Fruit fly (Drosophila melanogaster) whole organism, embryonic: ENCODE results near the gene alpha-Man-IIb.

Experiments
- Abd-B ChIP-seq: fragments of 200-800 bp; sonication (Bioruptor generic); optimal IDR thresholded peaks from 2 replicates; lab custom pipeline; 2018; ENCODE audit warnings: missing biosample characterization, mild to moderate bottlenecking, missing genetic modification characterization, moderate library complexity
- CG14050 ChIP-seq: fragments of 200-800 bp; sonication (Bioruptor generic); IDR thresholded peaks from 3 replicates; pipeline ENCODE4 v1.3.6; 2022; ENCODE audit warnings: missing biosample characterization, missing genetic modification characterization
- CG14441 ChIP-seq: fragments of 200-800 bp; sonication (Bioruptor generic); IDR thresholded peaks from 2 replicates; pipeline ENCODE4 v1.3.6; 2022; ENCODE audit warnings: missing biosample characterization, missing genetic modification characterization
- CG17328 ChIP-seq: fragments of 200-800 bp; sonication (Bioruptor generic); IDR thresholded peaks from 2 replicates; pipeline ENCODE4 v1.3.6; 2022; ENCODE audit warnings: missing biosample characterization, missing genetic modification characterization
- CG2678 ChIP-seq: fragments of 200-800 bp; sonication (Bioruptor generic); optimal IDR thresholded peaks from 3 replicates; lab custom pipeline; 2019; ENCODE audit warnings: missing biosample characterization, mild to moderate bottlenecking, missing genetic modification characterization, moderate library complexity
- CG3281 ChIP-seq: fragments of 200-800 bp; sonication (Bioruptor generic); optimal IDR thresholded peaks from 3 replicates; lab custom pipeline; 2017; ENCODE audit warnings: missing biosample characterization, mild to moderate bottlenecking, missing genetic modification characterization
- CG6813 ChIP-seq: fragments of 200-800 bp; sonication (Bioruptor generic); optimal IDR thresholded peaks from 2 replicates; lab custom pipeline; 2017; ENCODE audit warnings: missing biosample characterization, missing genetic modification characterization, mild to moderate bottlenecking, moderate library complexity, missing genetic modification reagents
- CG7928 ChIP-seq: fragments of 200-800 bp; sonication (Bioruptor generic); optimal IDR thresholded peaks from 2 replicates; lab custom pipeline; 2017; ENCODE audit warnings: missing biosample characterization, mild to moderate bottlenecking, missing genetic modification characterization
- CG9797 ChIP-seq: fragments of 200-800 bp; sonication (Bioruptor generic); optimal IDR thresholded peaks from 3 replicates; lab custom pipeline; 2018; ENCODE audit warnings: missing biosample characterization, mild to moderate bottlenecking, missing genetic modification characterization
- Dbx ChIP-seq: fragments of 200-800 bp; sonication (Bioruptor generic); IDR thresholded peaks from 3 replicates; pipeline ENCODE4 v1.3.6; 2022; ENCODE audit warnings: missing biosample characterization, missing genetic modification characterization
- Deaf1 ChIP-seq: fragments of 200-800 bp; optimal IDR thresholded peaks from 3 replicates; lab custom pipeline; 2019; ENCODE audit warnings: missing biosample characterization, mild to moderate bottlenecking, missing genetic modification characterization, moderate library complexity
- Drgx ChIP-seq: fragments of 200-800 bp; sonication (Bioruptor generic); IDR thresholded peaks from 2 replicates; pipeline ENCODE4 v1.3.6; 2022; ENCODE audit warnings: missing biosample characterization, missing genetic modification characterization
- H2.0 ChIP-seq: fragments of 200-800 bp; sonication (Bioruptor generic); IDR thresholded peaks from 2 replicates; pipeline ENCODE4 v1.3.6; 2022; ENCODE audit warnings: missing biosample characterization, missing genetic modification characterization
- Lpt ChIP-seq: fragments of >200 bp; optimal IDR thresholded peaks from 2 replicates; lab custom pipeline; 2018; ENCODE audit warnings: missing biosample characterization, missing genetic modification characterization
- Myb ChIP-seq: fragments of 200-800 bp; sonication (Bioruptor generic); optimal IDR thresholded peaks from 2 replicates; lab custom pipeline; 2016; ENCODE audit warnings: missing biosample characterization, missing genetic modification characterization
- Neu2 ChIP-seq: fragments of 200-800 bp; sonication (Bioruptor generic); optimal IDR thresholded peaks from 3 replicates; lab custom pipeline; 2016; ENCODE audit warnings: missing biosample characterization, missing genetic modification characterization, borderline replicate concordance
- Nf-YC ChIP-seq: fragments of 200-800 bp; optimal IDR thresholded peaks from 3 replicates; lab custom pipeline; 2019; ENCODE audit warnings: missing biosample characterization, mild to moderate bottlenecking, missing genetic modification characterization, moderate library complexity
- Optix ChIP-seq: fragments of 200-800 bp; sonication (Bioruptor generic); IDR thresholded peaks from 3 replicates; pipeline ENCODE4 v1.3.6; 2022; ENCODE audit warnings: missing biosample characterization, missing genetic modification characterization
- Ravus ChIP-seq: fragments of 200-800 bp; sonication (Bioruptor generic); IDR thresholded peaks from 2 replicates; pipeline ENCODE4 v1.3.6; 2022; ENCODE audit warnings: missing biosample characterization, missing genetic modification characterization
- Scr ChIP-seq: fragments of 200-800 bp; sonication (Bioruptor generic); IDR thresholded peaks from 2 replicates; pipeline ENCODE4 v1.3.6; 2022; ENCODE audit warnings: missing biosample characterization, missing genetic modification characterization; ENCODE audit not compliant: partially characterized antibody
- Xbp1 ChIP-seq: fragments of 200-800 bp; sonication (Bioruptor generic); optimal IDR thresholded peaks from 3 replicates; lab custom pipeline; 2016; ENCODE audit warnings: missing biosample characterization, mild to moderate bottlenecking, missing genetic modification characterization
- abd-A ChIP-seq: fragments of 200-800 bp; sonication (Bioruptor generic); optimal IDR thresholded peaks from 3 replicates; lab custom pipeline; 2019; ENCODE audit warnings: missing biosample characterization, mild to moderate bottlenecking, missing genetic modification characterization, moderate library complexity
- ac ChIP-seq: fragments of 200-800 bp; sonication (Bioruptor generic); optimal IDR thresholded peaks from 3 replicates; lab custom pipeline; 2017; ENCODE audit warnings: missing biosample characterization, mild to moderate bottlenecking, missing genetic modification characterization
- amos ChIP-seq: fragments of 200-800 bp; sonication (Bioruptor generic); IDR thresholded peaks from 2 replicates; pipeline ENCODE4 v1.3.6; 2022; ENCODE audit warnings: missing biosample characterization, missing genetic modification characterization; ENCODE audit not compliant: partially characterized antibody
- ase ChIP-seq: fragments of 200-800 bp; sonication (Bioruptor generic); IDR thresholded peaks from 3 replicates; pipeline ENCODE4 v1.3.6; 2022; ENCODE audit warnings: missing biosample characterization, missing genetic modification characterization
- ato ChIP-seq: fragments of 200-800 bp; sonication (Bioruptor generic); IDR thresholded peaks from 2 replicates; pipeline ENCODE4 v1.3.6; 2022; ENCODE audit warnings: missing biosample characterization, missing genetic modification characterization; ENCODE audit not compliant: partially characterized antibody
- btn ChIP-seq: fragments of 200-800 bp; sonication (Bioruptor generic); optimal IDR thresholded peaks from 2 replicates; lab custom pipeline; 2016; ENCODE audit warnings: missing biosample characterization, missing genetic modification characterization
- caup ChIP-seq: fragments of 200-800 bp; sonication (Bioruptor generic); optimal IDR thresholded peaks from 3 replicates; lab custom pipeline; 2017; ENCODE audit warnings: missing biosample characterization, mild to moderate bottlenecking, missing genetic modification characterization, moderate library complexity; ENCODE audit not compliant: severe bottlenecking
- dysf ChIP-seq: fragments of 200-800 bp; sonication (Bioruptor generic); IDR thresholded peaks from 3 replicates; pipeline ENCODE4 v1.3.6; 2022; ENCODE audit warnings: missing biosample characterization, missing genetic modification characterization
- esg ChIP-seq: fragments of 200-800 bp; sonication (Bioruptor generic); conservative IDR thresholded peaks from 2 replicates; pipeline ENCODE4 v1.3.6; 2022; ENCODE audit warnings: missing biosample characterization, missing genetic modification characterization
- exex ChIP-seq: fragments of 200-800 bp; sonication (Bioruptor generic); optimal IDR thresholded peaks from 4 replicates; lab custom pipeline; 2018; ENCODE audit warnings: missing biosample characterization, mild to moderate bottlenecking, missing genetic modification characterization, moderate library complexity
- ftz-f1 ChIP-seq: fragments of 200-800 bp; sonication (Bioruptor generic); optimal IDR thresholded peaks from 2 replicates; lab custom pipeline; 2016; ENCODE audit warnings: missing biosample characterization, missing genetic modification characterization
- gfzf ChIP-seq: fragments of 200-800 bp; sonication (Bioruptor generic); optimal IDR thresholded peaks from 2 replicates; lab custom pipeline; 2016; ENCODE audit warnings: missing biosample characterization, mild to moderate bottlenecking, missing genetic modification characterization, moderate library complexity
- h ChIP-seq: fragments of >200 bp; optimal IDR thresholded peaks from 2 replicates; lab custom pipeline; 2017
- ham ChIP-seq: fragments of 200-800 bp; sonication (Bioruptor generic); IDR thresholded peaks from 2 replicates; pipeline ENCODE4 v1.3.6; 2022; ENCODE audit warnings: missing biosample characterization, missing genetic modification characterization
- hb ChIP-seq: fragments of 200-800 bp; sonication (Bioruptor generic); IDR thresholded peaks from 3 replicates; pipeline ENCODE4 v1.3.6; 2022; ENCODE audit warnings: missing biosample characterization, missing genetic modification characterization; ENCODE audit not compliant: partially characterized antibody
- ken ChIP-seq: fragments of 200-800 bp; sonication (Bioruptor generic); IDR thresholded peaks from 3 replicates; pipeline ENCODE4 v1.3.6; 2022; ENCODE audit warnings: missing biosample characterization, missing genetic modification characterization
- kni ChIP-seq: fragments of 200-800 bp; sonication (Bioruptor generic); optimal IDR thresholded peaks from 3 replicates; lab custom pipeline; 2017; ENCODE audit warnings: mild to moderate bottlenecking, missing biosample characterization, missing genetic modification reagents, missing genetic modification characterization
- knrl ChIP-seq: fragments of 200-800 bp; sonication (Bioruptor generic); IDR thresholded peaks from 3 replicates; pipeline ENCODE4 v1.3.6; 2022; ENCODE audit warnings: missing biosample characterization, missing genetic modification characterization; ENCODE audit not compliant: partially characterized antibody
- lmd ChIP-seq: fragments of 200-800 bp; sonication (Bioruptor generic); IDR thresholded peaks from 2 replicates; pipeline ENCODE4 v1.3.6; 2022; ENCODE audit warnings: missing biosample characterization, missing genetic modification characterization
- luna ChIP-seq: fragments of 200-800 bp; sonication (Bioruptor generic); optimal IDR thresholded peaks from 2 replicates; lab custom pipeline; 2016; ENCODE audit warnings: missing biosample characterization, missing genetic modification characterization
- mld ChIP-seq: fragments of 200-800 bp; sonication (Bioruptor generic); IDR thresholded peaks from 3 replicates; pipeline ENCODE4 v1.3.6; 2022; ENCODE audit warnings: missing biosample characterization, missing genetic modification characterization; ENCODE audit not compliant: partially characterized antibody
- nerfin-2 ChIP-seq: fragments of 200-800 bp; sonication (Bioruptor generic); IDR thresholded peaks from 2 replicates; pipeline ENCODE4 v1.3.6; 2022; ENCODE audit warnings: missing biosample characterization, missing genetic modification characterization; ENCODE audit not compliant: partially characterized antibody
- pros ChIP-seq: fragments of 200-800 bp; sonication (Bioruptor generic); optimal IDR thresholded peaks from 3 replicates; lab custom pipeline; 2019; ENCODE audit warnings: missing biosample characterization, mild to moderate bottlenecking, missing genetic modification characterization, moderate library complexity
- psq ChIP-seq: fragments of 200-800 bp; sonication (Bioruptor generic); optimal IDR thresholded peaks from 2 replicates; lab custom pipeline; 2017; ENCODE audit warnings: missing biosample characterization, missing genetic modification characterization
- row ChIP-seq: fragments of 200-800 bp; sonication (Bioruptor generic); IDR thresholded peaks from 3 replicates; pipeline ENCODE4 v1.3.6; 2022; ENCODE audit warnings: missing biosample characterization, missing genetic modification characterization
- scrt ChIP-seq: fragments of 200-800 bp; sonication (Bioruptor generic); optimal IDR thresholded peaks from 2 replicates; lab custom pipeline; 2018; ENCODE audit warnings: missing biosample characterization, mild to moderate bottlenecking, missing genetic modification characterization, moderate library complexity
- tap ChIP-seq: fragments of 200-800 bp; optimal IDR thresholded peaks from 3 replicates; lab custom pipeline; 2019; ENCODE audit warnings: missing biosample characterization, mild to moderate bottlenecking, missing genetic modification characterization, moderate library complexity
- wor ChIP-seq: fragments of 200-800 bp; sonication (Bioruptor generic); IDR thresholded peaks from 2 replicates; pipeline ENCODE4 v1.3.6; 2022; ENCODE audit warnings: missing biosample characterization, missing genetic modification characterization
- zfh2 ChIP-seq: fragments of 200-800 bp; sonication (Bioruptor generic); optimal IDR thresholded peaks from 2 replicates; lab custom pipeline; 2016; ENCODE audit warnings: missing biosample characterization, missing genetic modification characterization

The alpha-Man-IIb gene

dm6 chr3R:15793372-15793802 lies 10.7 kb upstream of the alpha-Man-IIb start, which contains the start of gene nsl1 (continued):
- peak; percentile 66 for TF ChIP-seq abd-A (tag; lab: Kevin White, UChicago)
- no peak for TF ChIP-seq ham
- TF ChIP-seq Abd-B (GFP tag; lab: Kevin White, UChicago), result peak; percentile 1
- TF ChIP-seq Lpt (GFP tag; lab: Kevin White, UChicago), result no peak
- peak; percentile 44 for TF ChIP-seq ftz-f1 (GFP tag; lab: Kevin White, UChicago)
- peak; percentile 97 for TF ChIP-seq hb (GFP tag; lab: Robert Waterston, UW)
- TF ChIP-seq CG14441, result 0 out of 2 replicates have a peak, but pooled peaks have one; percentile 24
- peak; percentile 55 for TF ChIP-seq Xbp1 (GFP tag; lab: Kevin White, UChicago)
- TF ChIP-seq Neu2 (GFP tag; lab: Kevin White, UChicago), result no peak
- no peak for TF ChIP-seq H2.0 (GFP tag; lab: Robert Waterston, UW)
- 0 out of 2 replicates have a peak, but pooled peaks have one; percentile 6 for TF ChIP-seq esg (GFP tag; lab: Robert Waterston, UW)
- no peak for TF ChIP-seq ac (GFP tag; lab: Kevin White, UChicago)
- TF ChIP-seq CG2678 (tag; lab: Kevin White, UChicago), result peak; percentile 17
- TF ChIP-seq btn (GFP tag; lab: Kevin White, UChicago), result no peak
- 0 out of 3 replicates have a peak, but pooled peaks have one; percentile 14 for TF ChIP-seq CG14050
- no peak for TF ChIP-seq ken (GFP tag; lab: Robert Waterston, UW)
- TF ChIP-seq ato (GFP tag; lab: Robert Waterston, UW), result peak; percentile 93
- TF ChIP-seq CG6813 (GFP tag; lab: Kevin White, UChicago), result peak; percentile 4
- no peak for TF ChIP-seq Myb (GFP tag; lab: Kevin White, UChicago)
- TF ChIP-seq pros (GFP tag; lab: Kevin White, UChicago), result no peak
- TF ChIP-seq CG3281, result peak; percentile 33
- 0 out of 2 replicates have a peak, but pooled peaks have one; percentile 18 for TF ChIP-seq wor (GFP tag; lab: Robert Waterston, UW)
- TF ChIP-seq Drgx (GFP tag; lab: Robert Waterston, UW), result no peak
- TF ChIP-seq row (GFP tag; lab: Robert Waterston, UW), result peak; percentile 71
- 0 out of 3 replicates have a peak, but pooled peaks have one; percentile 25 for TF ChIP-seq ase (GFP tag; lab: Robert Waterston, UW)
- peak; percentile 94 for TF ChIP-seq nerfin-2 (GFP tag; lab: Robert Waterston, UW)
- peak; percentile 91 for TF ChIP-seq CG7928 (GFP tag; lab: Kevin White, UChicago)
- TF ChIP-seq zfh2 (GFP tag; lab: Kevin White, UChicago), result peak; percentile 42
- peak; percentile 46 for TF ChIP-seq kni (GFP tag; lab: Kevin White, UChicago)
- peak; percentile 97 for TF ChIP-seq knrl (GFP tag; lab: Robert Waterston, UW)
- peak; percentile 78 for TF ChIP-seq Deaf1 (tag; lab: Kevin White, UChicago)
- no peak for TF ChIP-seq Ravus (GFP tag; lab: Robert Waterston, UW)
- TF ChIP-seq Dbx, result 0 out of 3 replicates have a peak, but pooled peaks have one; percentile 40
- TF ChIP-seq CG17328, result peak; percentile 47; the same call in 1 of the 2 replicates
- no peak for TF ChIP-seq psq (GFP tag; lab: Kevin White, UChicago)
- TF ChIP-seq mld (GFP tag; lab: Robert Waterston, UW), result peak; percentile 90
- TF ChIP-seq CG9797 (GFP tag; lab: Kevin White, UChicago), result peak; percentile 54
- peak; percentile 78 for TF ChIP-seq Nf-YC
- peak; percentile 63 for TF ChIP-seq caup
- TF ChIP-seq tap (tag; lab: Kevin White, UChicago), result peak; percentile 8
- peak; percentile 41; the same call in 1 of the 3 replicates for TF ChIP-seq Optix (GFP tag; lab: Robert Waterston, UW)
- no peak for TF ChIP-seq exex
- TF ChIP-seq Scr (GFP tag; lab: Robert Waterston, UW), result peak; percentile 98
- TF ChIP-seq scrt (GFP tag; lab: Kevin White, UChicago), result no peak
- peak; percentile 97 for TF ChIP-seq amos (GFP tag; lab: Robert Waterston, UW)
- no peak for TF ChIP-seq h (lab: Kevin White, UChicago)
- no peak for TF ChIP-seq luna
- peak; percentile 49; the same call in 1 of the 2 replicates for TF ChIP-seq lmd (GFP tag; lab: Robert Waterston, UW)
- peak; percentile 7 for TF ChIP-seq gfzf (GFP tag; lab: Kevin White, UChicago)
- TF ChIP-seq dysf, result 0 out of 3 replicates have a peak, but pooled peaks have one; percentile 8
